Fruit fly (Drosophila melanogaster) whole organism, pupa: ENCODE measurements around the gene CG34274.

Experiments
- CG17806 ChIP-seq: fragments of 200-800 bp; sonication (Bioruptor generic); optimal IDR thresholded peaks from 2 replicates; lab custom pipeline; 2018; ENCODE audit warnings: missing biosample characterization, mild to moderate bottlenecking, missing genetic modification characterization, moderate library complexity
- CG32121 ChIP-seq: fragments of 200-800 bp; sonication (Bioruptor generic); IDR thresholded peaks from 2 replicates; pipeline ENCODE4 v1.3.6; 2022; ENCODE audit warnings: missing biosample characterization, missing genetic modification characterization
- CG8301 ChIP-seq: fragments of 200-800 bp; sonication (Bioruptor generic); optimal IDR thresholded peaks from 2 replicates; lab custom pipeline; 2018; ENCODE audit warnings: missing biosample characterization, mild to moderate bottlenecking, missing genetic modification characterization

DNA sequence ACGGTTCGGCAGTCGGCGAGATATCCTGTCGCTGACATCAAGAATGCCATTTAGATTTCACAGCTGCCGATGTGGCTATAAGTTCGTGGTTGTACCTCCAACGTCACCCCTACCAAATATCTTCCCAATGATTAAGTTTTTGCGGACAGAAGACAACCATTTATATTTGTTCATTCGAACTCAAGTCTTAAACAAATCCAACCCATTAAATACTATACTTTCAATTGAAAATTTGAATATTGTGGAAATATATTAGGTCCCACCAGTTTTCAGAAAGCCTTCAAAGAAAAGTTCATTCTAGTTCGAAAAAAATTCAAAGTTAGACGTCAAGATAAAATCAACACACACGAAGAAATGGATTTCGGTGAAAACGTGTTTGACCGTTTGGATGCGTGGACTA lies 31.3 kb downstream of the CG34274 start, which contains the start of gene CG12784:
- TF ChIP-seq CG32121 (GFP tag; lab: Robert Waterston, UW) (no peak), CG17806 (tag; lab: Kevin White, UChicago) (no peak), CG8301 (tag; lab: Kevin White, UChicago) (no peak)
